Fruit fly (Drosophila melanogaster) whole organism: Measurements from ENCODE around the gene TSG101.

Experiments
- CG8478 ChIP-seq: fragments of >200 bp; optimal IDR thresholded peaks from 2 replicates; lab custom pipeline; 2018; ENCODE audit warnings: inconsistent platforms
- Dll ChIP-seq: fragments of >200 bp; optimal IDR thresholded peaks from 2 replicates; lab custom pipeline; 2017
- EcR ChIP-seq, 2 experiments: fragments of >200 bp; optimal IDR thresholded peaks; 2 replicates each; lab custom pipeline; 2017; ENCODE audit warnings: missing biosample characterization in 2 of 2, missing genetic modification characterization in 2 of 2, missing genetic modification reagents in 2 of 2
- pan ChIP-seq: fragments of >200 bp; optimal IDR thresholded peaks from 2 replicates; lab custom pipeline; 2017
- psq ChIP-seq: fragments of >200 bp; optimal IDR thresholded peaks from 2 replicates; lab custom pipeline; 2017
- usp ChIP-seq: fragments of >200 bp; optimal IDR thresholded peaks from 2 replicates; lab custom pipeline; 2017; ENCODE audit warnings: missing biosample characterization, missing genetic modification characterization, mixed read lengths

TSG101 gene

DNA sequence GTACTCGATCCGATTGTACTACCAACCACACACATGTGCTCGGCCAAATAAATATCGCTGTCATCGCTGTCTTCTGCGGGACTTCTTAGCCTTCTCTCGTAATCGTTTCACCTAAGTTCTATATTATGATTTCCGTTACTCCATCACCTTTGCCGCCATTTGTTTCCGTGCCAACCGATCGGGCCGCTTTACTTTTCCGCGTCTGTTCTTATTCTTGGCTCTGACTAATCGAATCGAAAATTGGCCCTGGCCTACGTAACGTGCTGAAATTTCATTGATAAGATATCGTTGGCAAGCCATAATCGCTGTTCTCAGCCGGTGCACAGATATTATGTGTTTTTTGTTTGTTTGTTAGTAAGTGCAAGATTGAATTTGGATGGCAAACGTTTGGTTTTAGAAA, 25.1 kb downstream of the TSG101 start:
- TF ChIP-seq pan (lab: Kevin White, UChicago) (no peak), usp (no peak), psq (lab: Kevin White, UChicago) (no peak), Dll (lab: Kevin White, UChicago) (no peak), EcR (GFP tag; optimal IDR thresholded peaks at IDR 0.05; lab: Kevin White, UChicago) (no peak), CG8478 (lab: Kevin White, UChicago) (no peak)

DNA sequence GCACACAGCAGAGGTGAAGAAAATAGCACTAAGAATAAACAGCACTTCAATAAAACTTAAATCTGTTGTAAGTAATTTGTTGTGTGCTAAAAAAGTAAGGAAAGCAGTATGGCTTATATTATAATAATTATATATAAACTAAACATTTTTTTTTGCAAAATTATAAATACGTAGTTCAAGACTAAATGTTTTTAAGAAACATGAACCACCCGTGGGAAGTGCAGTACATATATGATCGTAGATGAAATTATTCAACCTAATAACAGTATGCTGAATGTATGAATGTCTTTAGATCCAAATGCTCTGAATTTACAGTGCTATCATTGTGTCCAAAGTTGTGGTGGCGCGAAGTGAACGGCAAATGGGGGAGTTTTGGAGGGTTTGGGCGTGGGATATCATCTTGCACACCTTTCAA, 28.6 kb downstream of the TSG101 start:
- TF ChIP-seq usp (no peak), pan (lab: Kevin White, UChicago) (no peak), EcR (GFP tag; optimal IDR thresholded peaks at IDR 0.05; lab: Kevin White, UChicago) (no peak), Dll (lab: Kevin White, UChicago) (no peak), CG8478 (lab: Kevin White, UChicago) (no peak), psq (lab: Kevin White, UChicago) (no peak)

DNA sequence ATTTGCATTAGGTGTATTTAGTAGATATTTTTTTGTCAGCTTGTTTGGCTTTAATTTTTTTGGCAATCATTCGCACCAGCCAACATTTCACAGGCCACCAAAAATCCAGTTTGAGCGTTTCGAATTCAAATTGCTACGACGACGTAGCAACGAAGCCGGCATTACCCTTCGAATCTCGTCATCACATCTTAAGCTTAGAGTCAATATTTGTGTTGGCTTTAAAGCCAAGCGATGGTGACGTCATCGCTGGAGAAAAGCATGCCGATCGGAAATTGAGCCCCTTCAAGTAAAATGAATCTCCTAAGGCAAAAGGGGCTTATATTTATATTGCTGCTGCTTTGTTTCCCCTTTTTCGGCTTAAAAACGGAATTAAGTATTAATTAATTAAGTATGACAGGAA, 29.5 kb downstream of the TSG101 start:
- TF ChIP-seq EcR (GFP tag; optimal IDR thresholded peaks at IDR 0.05; lab: Kevin White, UChicago) = no peak
- no peak for TF ChIP-seq pan (lab: Kevin White, UChicago)
- TF ChIP-seq usp = no peak
- no peak for TF ChIP-seq psq (lab: Kevin White, UChicago)
- no peak for TF ChIP-seq Dll (lab: Kevin White, UChicago)
- no peak for TF ChIP-seq CG8478 (lab: Kevin White, UChicago)

DNA sequence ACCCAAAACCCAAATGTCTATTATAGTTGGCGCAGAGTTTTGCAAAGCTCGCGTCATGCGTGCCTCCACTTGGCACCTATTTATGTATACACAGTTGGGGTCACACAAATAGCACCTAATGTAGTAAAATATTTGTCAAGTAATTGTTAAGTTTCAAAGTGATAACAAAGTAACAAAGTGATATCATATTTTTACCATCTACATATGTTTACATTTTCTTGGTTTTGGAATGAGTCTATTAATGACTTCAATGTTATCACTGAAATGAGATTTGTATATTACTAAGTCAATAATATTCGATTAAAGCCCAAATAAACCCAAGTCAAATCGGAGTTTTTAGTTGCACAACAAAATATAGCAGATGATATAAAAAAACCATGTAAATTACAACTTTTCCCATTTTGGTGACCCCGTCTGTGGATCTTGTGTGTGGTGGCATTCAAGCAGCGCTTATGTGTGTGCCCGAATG, 30.4 kb downstream of the TSG101 start:
- TF ChIP-seq psq (lab: Kevin White, UChicago) (no peak), EcR (GFP tag; optimal IDR thresholded peaks at IDR 0.05; lab: Kevin White, UChicago) (no peak), pan (lab: Kevin White, UChicago) (no peak), CG8478 (lab: Kevin White, UChicago) (no peak), usp (no peak), Dll (lab: Kevin White, UChicago) (no peak)

DNA sequence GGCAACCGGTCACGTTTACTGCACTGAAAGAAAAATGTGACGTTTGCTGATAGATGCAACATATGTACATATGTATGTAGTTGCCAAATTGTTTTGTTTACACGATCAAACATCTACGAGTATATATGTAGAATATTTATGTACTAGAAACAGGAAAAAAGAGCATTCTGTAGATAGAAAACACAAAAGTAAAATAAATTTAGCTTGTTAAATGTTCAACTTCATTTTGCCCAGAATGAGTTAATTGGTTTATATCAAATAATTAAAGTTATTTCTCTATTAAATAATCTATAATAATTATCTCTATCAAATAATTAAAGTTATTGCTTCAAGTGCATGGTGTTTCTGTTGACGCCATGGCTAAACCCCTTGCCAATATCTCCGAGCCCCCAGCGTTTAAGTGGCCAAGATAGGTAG, 31.0 kb downstream of the TSG101 start:
- no peak for TF ChIP-seq pan (lab: Kevin White, UChicago)
- TF ChIP-seq CG8478 (lab: Kevin White, UChicago) = no peak
- TF ChIP-seq Dll (lab: Kevin White, UChicago) = no peak
- no peak for TF ChIP-seq usp
- no peak for TF ChIP-seq psq (lab: Kevin White, UChicago)
- TF ChIP-seq EcR (GFP tag; optimal IDR thresholded peaks at IDR 0.05; lab: Kevin White, UChicago) = no peak

DNA sequence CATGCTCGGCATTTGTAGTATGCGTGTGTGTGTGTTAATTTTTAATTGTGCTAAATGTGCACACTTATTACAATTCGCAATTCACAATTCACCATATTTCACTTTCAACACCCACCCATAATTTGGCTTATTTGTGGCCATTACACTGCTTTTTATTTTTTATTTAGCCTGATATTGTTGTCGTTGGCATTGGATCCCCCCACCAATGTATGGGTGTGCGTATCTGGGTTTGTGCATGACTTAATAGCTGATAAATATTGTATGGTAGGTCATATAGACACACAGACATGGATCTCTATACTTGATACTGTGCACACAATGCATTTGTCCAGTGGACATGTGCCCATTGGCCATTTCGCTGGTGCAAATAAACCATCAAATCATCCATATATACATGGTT, 31.6 kb downstream of the TSG101 start:
- TF ChIP-seq usp (no peak), pan (lab: Kevin White, UChicago) (no peak), CG8478 (lab: Kevin White, UChicago) (no peak), Dll (lab: Kevin White, UChicago) (no peak), EcR (GFP tag; optimal IDR thresholded peaks at IDR 0.05; lab: Kevin White, UChicago) (no peak), psq (lab: Kevin White, UChicago) (no peak)

DNA sequence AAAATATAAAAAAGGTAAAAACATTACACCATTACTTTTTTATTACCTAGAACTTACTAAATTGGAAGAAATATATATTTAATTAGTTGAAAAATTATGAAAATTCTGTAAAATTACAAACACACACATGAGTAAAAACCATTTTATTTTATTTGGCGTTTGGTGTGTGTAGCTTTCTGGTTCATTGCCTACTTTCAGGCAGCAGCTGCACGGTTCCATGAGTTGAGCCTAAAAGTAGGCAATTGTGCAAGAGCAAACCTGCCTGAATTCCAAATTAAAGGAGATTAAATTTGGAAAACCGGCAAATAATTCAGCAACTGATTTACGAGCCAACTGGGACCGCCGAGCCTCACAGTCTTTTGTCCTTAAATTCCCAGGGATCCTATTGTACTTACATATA, 33.4 kb downstream of the TSG101 start:
- TF ChIP-seq pan (lab: Kevin White, UChicago) (no peak), EcR (GFP tag; optimal IDR thresholded peaks at IDR 0.05; lab: Kevin White, UChicago) (no peak), Dll (lab: Kevin White, UChicago) (no peak), usp (no peak), psq (lab: Kevin White, UChicago) (no peak), CG8478 (lab: Kevin White, UChicago) (no peak)

DNA sequence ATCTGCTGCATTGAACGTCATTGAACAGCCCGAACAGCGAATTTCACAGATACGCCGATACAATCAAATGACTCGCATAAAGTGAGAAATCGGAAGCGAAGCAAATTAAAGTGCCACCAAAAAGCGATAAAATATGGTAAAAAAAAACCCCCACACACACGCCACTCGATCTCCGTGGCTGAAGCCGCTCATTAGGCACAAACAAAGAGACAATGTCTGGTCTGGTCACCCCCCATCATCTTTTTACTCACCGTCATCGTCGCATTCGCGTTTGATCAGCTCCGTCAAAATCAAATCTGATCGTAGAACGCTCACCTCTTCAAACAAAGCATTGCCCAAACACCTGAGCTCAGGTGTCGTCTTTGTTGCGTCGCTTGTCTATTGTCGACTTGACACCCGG, 33.9 kb downstream of the TSG101 start:
- TF ChIP-seq CG8478 (lab: Kevin White, UChicago) = no peak
- TF ChIP-seq pan (lab: Kevin White, UChicago) = no peak
- no peak for TF ChIP-seq psq (lab: Kevin White, UChicago)
- no peak for TF ChIP-seq usp
- no peak for TF ChIP-seq EcR (GFP tag; optimal IDR thresholded peaks at IDR 0.05; lab: Kevin White, UChicago)
- no peak for TF ChIP-seq Dll (lab: Kevin White, UChicago)

DNA sequence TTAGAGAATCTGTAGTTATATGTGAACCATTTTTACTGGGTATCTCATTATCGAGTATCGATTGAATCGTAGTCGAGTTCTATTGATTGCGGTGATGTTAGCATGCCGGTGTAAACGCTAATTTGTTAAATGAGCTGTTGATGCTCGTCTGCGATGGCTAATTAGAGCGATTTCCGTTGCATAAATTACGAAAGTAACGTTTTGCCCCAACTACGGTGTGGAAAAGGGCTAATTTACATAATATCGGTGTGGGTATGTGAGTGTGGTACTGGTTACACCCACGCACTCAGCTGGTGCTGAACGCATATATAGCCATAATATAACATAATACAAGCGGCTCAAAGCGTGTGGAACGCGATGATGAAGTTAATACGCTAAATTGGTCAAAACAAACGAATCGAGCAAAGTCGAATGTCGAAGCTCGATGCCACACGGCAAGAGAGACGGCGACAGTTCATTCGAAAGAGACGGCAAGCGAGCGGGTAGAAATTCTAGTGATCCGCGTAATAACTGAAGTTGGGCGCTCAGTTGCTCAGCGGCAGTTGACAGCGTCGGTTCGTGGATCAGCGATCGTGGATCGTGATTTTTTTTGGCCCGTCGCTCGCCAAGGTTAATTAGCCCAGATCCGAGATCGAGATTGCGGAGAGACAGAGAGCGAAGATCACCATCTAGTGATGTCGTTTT, 34.8 kb downstream of the TSG101 start, which contains the start of gene CG32170:
TSS of gene CG32170 (plus strand) at position 525 of the 684 bp plus-strand sequence.
- TF ChIP-seq psq (lab: Kevin White, UChicago) (no peak), CG8478 (lab: Kevin White, UChicago) (no peak), Dll (lab: Kevin White, UChicago) (no peak), usp (no peak), pan (lab: Kevin White, UChicago) (no peak), EcR (GFP tag; optimal IDR thresholded peaks at IDR 0.05; lab: Kevin White, UChicago) (no peak)

DNA sequence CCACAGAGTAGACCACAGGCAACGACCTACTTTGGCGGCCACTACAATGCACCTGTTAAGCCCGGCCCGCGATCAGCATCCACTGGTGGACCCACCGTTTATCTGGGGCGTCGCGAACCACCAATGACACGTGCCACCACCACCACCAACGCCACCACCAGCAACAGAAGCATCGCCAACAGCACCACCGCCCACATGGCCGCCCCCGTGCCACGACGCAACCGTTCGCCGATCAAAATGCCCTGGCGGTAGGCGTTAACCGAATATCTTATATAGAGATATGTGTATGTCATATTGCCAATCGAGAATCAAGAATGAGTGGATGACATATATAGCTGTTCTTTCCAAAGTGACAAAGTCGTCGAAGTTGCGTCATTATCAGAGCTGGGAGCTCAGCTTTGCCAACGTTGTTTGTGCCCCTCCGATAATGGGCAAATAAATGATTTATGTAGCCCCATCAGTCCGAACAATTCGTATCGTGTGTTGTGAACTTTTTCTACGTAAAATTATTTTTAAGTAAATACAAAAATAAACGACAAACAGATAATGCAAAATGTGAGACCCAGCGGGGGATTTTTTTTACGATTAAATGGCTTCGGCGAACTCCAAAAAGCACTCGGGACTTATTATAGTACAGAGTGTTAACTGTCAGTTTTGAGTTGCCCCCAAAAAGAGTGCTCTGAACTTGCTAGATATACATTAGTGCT, 36.9 kb downstream of the TSG101 start:
- no peak for TF ChIP-seq Dll (lab: Kevin White, UChicago)
- TF ChIP-seq CG8478 (lab: Kevin White, UChicago) = no peak
- no peak for TF ChIP-seq psq (lab: Kevin White, UChicago)
- no peak for TF ChIP-seq usp
- TF ChIP-seq pan (lab: Kevin White, UChicago) = no peak
- TF ChIP-seq EcR (GFP tag; optimal IDR thresholded peaks at IDR 0.05; lab: Kevin White, UChicago) = no peak

DNA sequence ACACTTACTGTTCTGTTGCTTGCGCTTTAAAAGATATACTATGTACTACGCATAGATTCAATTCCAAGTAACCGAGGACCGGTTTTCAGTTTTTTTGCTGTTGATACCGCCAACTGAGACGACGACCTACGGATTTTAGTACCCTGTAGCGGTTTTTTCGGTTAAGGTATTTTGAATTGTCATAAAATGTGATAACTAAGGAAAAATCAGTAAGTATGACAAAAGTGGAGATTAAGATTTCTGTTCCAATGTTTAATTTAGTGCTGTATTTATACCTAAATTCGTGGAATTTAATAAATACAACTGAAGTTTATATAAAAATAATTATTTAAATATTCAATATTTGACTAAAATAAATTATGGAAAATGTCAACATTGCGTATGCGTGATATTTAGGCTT, 39.0 kb downstream of the TSG101 start:
- TF ChIP-seq usp (no peak), pan (lab: Kevin White, UChicago) (no peak), EcR (GFP tag; optimal IDR thresholded peaks at IDR 0.05; lab: Kevin White, UChicago) (no peak), psq (lab: Kevin White, UChicago) (no peak), Dll (lab: Kevin White, UChicago) (no peak), CG8478 (lab: Kevin White, UChicago) (no peak)
